Fruit fly (Drosophila melanogaster) whole organism, pupa: Measurements from ENCODE around the gene CG13607.

Experiments used
- CG12605 ChIP-seq: fragments of 200-800 bp; sonication (Bioruptor generic); IDR thresholded peaks from 2 replicates; pipeline ENCODE4 v1.3.6; 2022; ENCODE audit warnings: missing biosample characterization, missing genetic modification characterization
- D1 ChIP-seq: fragments of 200-800 bp; sonication (Bioruptor generic); optimal IDR thresholded peaks from 2 replicates; lab custom pipeline; 2018; ENCODE audit warnings: missing biosample characterization, mild to moderate bottlenecking, missing genetic modification characterization, moderate library complexity
- EcR ChIP-seq: fragments of 200-800 bp; sonication (Bioruptor generic); optimal IDR thresholded peaks from 3 replicates; lab custom pipeline; 2019; ENCODE audit warnings: missing biosample characterization, missing genetic modification characterization, mild to moderate bottlenecking, moderate library complexity, missing genetic modification reagents

DNA sequence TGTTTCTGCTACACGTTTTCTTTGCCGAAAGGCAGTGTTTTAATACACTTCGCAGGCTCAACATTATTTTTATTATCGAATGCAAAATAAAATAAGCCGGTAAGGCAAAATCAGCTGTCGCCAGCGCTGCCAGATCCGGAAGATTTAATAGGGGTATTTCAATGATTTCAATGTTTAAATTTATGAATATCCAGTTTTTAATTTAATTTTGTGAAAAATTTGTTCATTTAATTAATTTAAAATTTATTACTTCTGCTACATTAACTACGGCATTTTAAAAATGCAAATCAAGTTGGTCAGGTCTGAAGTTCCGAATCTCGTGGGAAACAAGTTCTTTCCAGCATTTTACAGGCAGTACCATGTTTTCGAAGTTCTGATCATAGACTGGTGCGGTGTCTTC lies 32.7 kb upstream of the CG13607 start, which contains the start of gene Slimp:
- TF ChIP-seq CG12605 (GFP tag; lab: Robert Waterston, UW): no peak
- no peak for TF ChIP-seq D1
- TF ChIP-seq EcR (GFP tag; lab: Kevin White, UChicago): no peak
